Fruit fly (Drosophila melanogaster): ENCODE data around the gene CG18249.

DNA sequence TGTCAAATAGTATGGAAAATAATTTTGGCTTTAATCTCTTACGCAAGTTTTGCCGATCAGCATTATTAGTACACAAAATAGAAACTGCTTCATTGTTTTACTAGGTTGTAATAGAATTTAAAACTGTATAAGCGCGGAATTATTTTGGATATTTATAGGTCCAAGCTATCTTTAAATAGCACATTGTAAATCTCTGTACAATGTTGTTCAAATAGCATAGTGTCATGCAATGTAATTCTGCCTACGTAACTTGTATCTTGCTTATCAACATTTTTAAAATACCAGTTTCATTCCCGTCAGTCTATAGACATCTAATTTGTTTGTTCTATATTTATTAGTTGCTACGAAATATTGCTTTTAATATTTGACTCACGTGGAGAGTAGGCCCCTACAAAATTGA lies 15.2 kb upstream of the CG18249 start, which contains the start of gene CheA84a:
- TF ChIP-seq fd96Ca (GFP tag; IDR thresholded peaks at IDR 0.05) = no peak
- no peak for TF ChIP-seq Snoo (tag; optimal IDR thresholded peaks at IDR 0.05)
- TF ChIP-seq CG9948 (tag; optimal IDR thresholded peaks at IDR 0.05) = no peak
- TF ChIP-seq CG12605 (GFP tag; IDR thresholded peaks at IDR 0.05) = no peak
- TF ChIP-seq CG32121 (GFP tag; IDR thresholded peaks at IDR 0.05) = no peak
- no peak for TF ChIP-seq rn (GFP tag; IDR thresholded peaks at IDR 0.05)
- no peak for TF ChIP-seq CG13204 (GFP tag; optimal IDR thresholded peaks at IDR 0.05)
- no peak for TF ChIP-seq Ets98B (GFP tag; IDR thresholded peaks at IDR 0.05)
- no peak for TF ChIP-seq CG34367 (tag; optimal IDR thresholded peaks at IDR 0.05)

Data from whole organism, pupa.